Fruit fly (Drosophila melanogaster) whole organism, embryonic: ENCODE results near the gene CG14154.

Experiments
- Aef1 ChIP-seq: fragments of 200-800 bp; sonication (Bioruptor generic); IDR thresholded peaks from 3 replicates; pipeline ENCODE4 v1.3.6; 2022; ENCODE audit warnings: missing biosample characterization, missing genetic modification characterization
- Atf3 ChIP-seq: fragments of 200-800 bp; sonication (Bioruptor generic); optimal IDR thresholded peaks from 3 replicates; lab custom pipeline; 2016; ENCODE audit warnings: missing biosample characterization, missing genetic modification characterization
- Blimp-1 ChIP-seq: fragments of 200-800 bp; sonication (Bioruptor generic); optimal IDR thresholded peaks from 3 replicates; lab custom pipeline; 2018; ENCODE audit warnings: missing biosample characterization, missing genetic modification characterization, mild to moderate bottlenecking, moderate library complexity, missing genetic modification reagents
- CG11696 ChIP-seq: fragments of 200-800 bp; sonication (Bioruptor generic); IDR thresholded peaks from 2 replicates; pipeline ENCODE4 v1.3.6; 2022; ENCODE audit warnings: missing biosample characterization, missing genetic modification characterization
- CG1233 ChIP-seq: fragments of 200-800 bp; sonication (Bioruptor generic); optimal IDR thresholded peaks from 4 replicates; lab custom pipeline; 2018; ENCODE audit warnings: missing biosample characterization, mild to moderate bottlenecking, missing genetic modification characterization
- CG13775 ChIP-seq: fragments of 200-800 bp; sonication (Bioruptor generic); optimal IDR thresholded peaks from 3 replicates; lab custom pipeline; 2017; ENCODE audit warnings: missing biosample characterization, mild to moderate bottlenecking, missing genetic modification characterization
- CG14014 ChIP-seq: fragments of 200-800 bp; sonication (Bioruptor generic); IDR thresholded peaks from 2 replicates; pipeline ENCODE4 v1.3.6; 2022; ENCODE audit warnings: missing biosample characterization, missing genetic modification characterization
- CG14860 ChIP-seq: fragments of 200-800 bp; sonication (Bioruptor generic); IDR thresholded peaks from 3 replicates; pipeline ENCODE4 v1.3.6; 2022; ENCODE audit warnings: missing biosample characterization, missing genetic modification characterization; ENCODE audit not compliant: partially characterized antibody
- CG15011 ChIP-seq: fragments of 200-800 bp; sonication (Bioruptor generic); optimal IDR thresholded peaks from 3 replicates; lab custom pipeline; 2018; ENCODE audit warnings: missing biosample characterization, mild to moderate bottlenecking, missing genetic modification characterization
- CG15269 ChIP-seq: fragments of 200-800 bp; sonication (Bioruptor generic); optimal IDR thresholded peaks from 2 replicates; lab custom pipeline; 2018; ENCODE audit warnings: missing biosample characterization, mild to moderate bottlenecking, missing genetic modification characterization, moderate library complexity
- CG15479 ChIP-seq: fragments of 200-800 bp; sonication (Bioruptor generic); optimal IDR thresholded peaks from 3 replicates; lab custom pipeline; 2019; ENCODE audit warnings: missing biosample characterization, mild to moderate bottlenecking, missing genetic modification characterization, moderate library complexity
- CG17361 ChIP-seq: fragments of 200-800 bp; sonication (Bioruptor generic); IDR thresholded peaks from 3 replicates; pipeline ENCODE4 v1.3.6; 2022; ENCODE audit warnings: missing biosample characterization, missing genetic modification characterization
- CG2116 ChIP-seq: fragments of 200-800 bp; sonication (Bioruptor generic); optimal IDR thresholded peaks from 3 replicates; lab custom pipeline; 2018; ENCODE audit warnings: missing biosample characterization, mild to moderate bottlenecking, missing genetic modification characterization
- CG2120 ChIP-seq: fragments of 200-800 bp; sonication (Bioruptor generic); optimal IDR thresholded peaks from 3 replicates; lab custom pipeline; 2016; ENCODE audit warnings: missing biosample characterization, missing genetic modification characterization
- CG4282 ChIP-seq: fragments of 200-800 bp; sonication (Bioruptor generic); optimal IDR thresholded peaks from 2 replicates; lab custom pipeline; 2016; ENCODE audit warnings: missing biosample characterization, missing genetic modification characterization
- CG4424 ChIP-seq: fragments of 200-800 bp; sonication (Bioruptor generic); optimal IDR thresholded peaks from 3 replicates; lab custom pipeline; 2016; ENCODE audit warnings: missing biosample characterization, missing genetic modification characterization
- CG5180 ChIP-seq: fragments of 200-800 bp; sonication (Bioruptor generic); optimal IDR thresholded peaks from 3 replicates; lab custom pipeline; 2017; ENCODE audit warnings: missing biosample characterization, missing genetic modification characterization, mild to moderate bottlenecking, moderate library complexity, missing genetic modification reagents
- CG7372 ChIP-seq: fragments of 200-800 bp; sonication (Bioruptor generic); IDR thresholded peaks from 2 replicates; pipeline ENCODE4 v1.3.6; 2022; ENCODE audit warnings: missing biosample characterization, missing genetic modification characterization
- CG9932 ChIP-seq: fragments of 200-800 bp; sonication (Bioruptor generic); IDR thresholded peaks from 2 replicates; pipeline ENCODE4 v1.3.6; 2022; ENCODE audit warnings: missing biosample characterization, missing genetic modification characterization
- D19B ChIP-seq: fragments of 200-800 bp; sonication (Bioruptor generic); optimal IDR thresholded peaks from 2 replicates; lab custom pipeline; 2017; ENCODE audit warnings: missing biosample characterization, mild to moderate bottlenecking, missing genetic modification characterization
- ERR ChIP-seq: fragments of 200-800 bp; sonication (Bioruptor generic); optimal IDR thresholded peaks from 2 replicates; lab custom pipeline; 2016; ENCODE audit warnings: missing biosample characterization, missing genetic modification characterization
- Elba2 ChIP-seq: fragments of 200-800 bp; sonication (Bioruptor generic); optimal IDR thresholded peaks from 3 replicates; lab custom pipeline; 2016; ENCODE audit warnings: missing biosample characterization, missing genetic modification characterization
- Gug ChIP-seq: fragments of 200-800 bp; sonication (Bioruptor generic); IDR thresholded peaks from 4 replicates; pipeline ENCODE4 v1.3.6; 2022; ENCODE audit warnings: missing biosample characterization, missing genetic modification characterization
- Hand ChIP-seq: fragments of 200-800 bp; sonication (Bioruptor generic); optimal IDR thresholded peaks from 2 replicates; lab custom pipeline; 2017; ENCODE audit warnings: mild to moderate bottlenecking, missing biosample characterization, missing genetic modification reagents, missing genetic modification characterization
- Hey ChIP-seq: fragments of 200-800 bp; sonication (Bioruptor generic); optimal IDR thresholded peaks from 3 replicates; lab custom pipeline; 2018; ENCODE audit warnings: missing biosample characterization, mild to moderate bottlenecking, missing genetic modification characterization
- HmgZ ChIP-seq: fragments of 200-800 bp; sonication (Bioruptor generic); optimal IDR thresholded peaks from 2 replicates; lab custom pipeline; 2018; ENCODE audit warnings: missing biosample characterization, mild to moderate bottlenecking, missing genetic modification characterization
- Hr78 ChIP-seq, 2 experiments: fragments of 200-800 bp in 1 of 2; fragments of >200 bp in 1 of 2; sonication (Bioruptor generic) in 1 of 2; optimal IDR thresholded peaks; 2 replicates each; lab custom pipeline; 2017 to 2019; ENCODE audit warnings: missing biosample characterization in 2 of 2, missing genetic modification characterization in 2 of 2, mild to moderate bottlenecking in 1 of 2, moderate library complexity in 1 of 2
- Mad ChIP-seq: fragments of 200-800 bp; sonication (Bioruptor generic); optimal IDR thresholded peaks from 2 replicates; lab custom pipeline; 2016; ENCODE audit warnings: missing biosample characterization, missing genetic modification characterization
- NC2α ChIP-seq: fragments of 200-800 bp; sonication (Bioruptor generic); optimal IDR thresholded peaks from 2 replicates; lab custom pipeline; 2016; ENCODE audit warnings: missing biosample characterization, missing genetic modification characterization
- Nf-YC ChIP-seq: fragments of 200-800 bp; optimal IDR thresholded peaks from 3 replicates; lab custom pipeline; 2019; ENCODE audit warnings: missing biosample characterization, mild to moderate bottlenecking, missing genetic modification characterization, moderate library complexity
- Opbp ChIP-seq: fragments of 200-800 bp; sonication (Bioruptor generic); IDR thresholded peaks from 3 replicates; pipeline ENCODE4 v1.3.6; 2022; ENCODE audit warnings: missing biosample characterization, missing genetic modification characterization; ENCODE audit not compliant: partially characterized antibody
- Rfx ChIP-seq: fragments of 200-800 bp; sonication (Bioruptor generic); IDR thresholded peaks from 2 replicates; pipeline ENCODE4 v1.3.6; 2022; ENCODE audit warnings: missing biosample characterization, missing genetic modification characterization
- Scr ChIP-seq: fragments of 200-800 bp; sonication (Bioruptor generic); IDR thresholded peaks from 2 replicates; pipeline ENCODE4 v1.3.6; 2022; ENCODE audit warnings: missing biosample characterization, missing genetic modification characterization; ENCODE audit not compliant: partially characterized antibody
- Spps ChIP-seq: fragments of 200-800 bp; sonication (Bioruptor generic); optimal IDR thresholded peaks from 2 replicates; lab custom pipeline; 2018; ENCODE audit warnings: missing biosample characterization, mild to moderate bottlenecking, missing genetic modification characterization
- Trl ChIP-seq, 3 experiments: fragments of >200 bp in 2 of 3; fragments of 200-800 bp in 1 of 3; sonication (Bioruptor generic) in 1 of 3; optimal IDR thresholded peaks; 2 replicates in 1 of 3; 3 replicates in 2 of 3; lab custom pipeline; 2016 to 2017; ENCODE audit warnings: missing biosample characterization in 1 of 3, missing genetic modification characterization in 1 of 3
- ash1 ChIP-seq: fragments of 200-800 bp; sonication (Bioruptor generic); optimal IDR thresholded peaks from 2 replicates; lab custom pipeline; 2018; ENCODE audit warnings: missing biosample characterization, mild to moderate bottlenecking, missing genetic modification characterization
- bbx ChIP-seq: fragments of 200-800 bp; sonication (Bioruptor generic); IDR thresholded peaks from 2 replicates; pipeline ENCODE4 v1.3.6; 2022; ENCODE audit warnings: missing biosample characterization, missing genetic modification characterization; ENCODE audit not compliant: partially characterized antibody
- dpn ChIP-seq, 2 experiments: fragments of 200-800 bp; sonication (Bioruptor generic); optimal IDR thresholded peaks; 3 replicates each; lab custom pipeline; 2016; ENCODE audit warnings: missing biosample characterization in 2 of 2, missing genetic modification characterization in 2 of 2
- esg ChIP-seq: fragments of 200-800 bp; sonication (Bioruptor generic); conservative IDR thresholded peaks from 2 replicates; pipeline ENCODE4 v1.3.6; 2022; ENCODE audit warnings: missing biosample characterization, missing genetic modification characterization
- fd102C ChIP-seq: fragments of 200-800 bp; sonication (Bioruptor generic); optimal IDR thresholded peaks from 2 replicates; lab custom pipeline; 2018; ENCODE audit warnings: missing biosample characterization, mild to moderate bottlenecking, missing genetic modification characterization, moderate library complexity
- gt ChIP-seq: fragments of 200-800 bp; sonication (Bioruptor generic); IDR thresholded peaks from 2 replicates; pipeline ENCODE4 v1.3.6; 2022; ENCODE audit warnings: missing biosample characterization, missing genetic modification characterization
- hb ChIP-seq: fragments of 200-800 bp; sonication (Bioruptor generic); IDR thresholded peaks from 3 replicates; pipeline ENCODE4 v1.3.6; 2022; ENCODE audit warnings: missing biosample characterization, missing genetic modification characterization; ENCODE audit not compliant: partially characterized antibody
- kah ChIP-seq: fragments of 200-800 bp; sonication (Bioruptor generic); optimal IDR thresholded peaks from 2 replicates; lab custom pipeline; 2018; ENCODE audit warnings: missing biosample characterization, mild to moderate bottlenecking, missing genetic modification characterization
- pzg ChIP-seq: fragments of 200-800 bp; sonication (Bioruptor generic); optimal IDR thresholded peaks from 3 replicates; lab custom pipeline; 2018; ENCODE audit warnings: missing biosample characterization, mild to moderate bottlenecking, missing genetic modification characterization, moderate library complexity
- sug ChIP-seq: fragments of 200-800 bp; optimal IDR thresholded peaks from 2 replicates; lab custom pipeline; 2019; ENCODE audit warnings: missing biosample characterization, mild to moderate bottlenecking, missing genetic modification characterization, moderate library complexity
- ttk ChIP-seq: fragments of 200-800 bp; sonication (Bioruptor generic); IDR thresholded peaks from 2 replicates; pipeline ENCODE4 v2.1.2; 2022; ENCODE audit warnings: missing biosample characterization, missing genetic modification characterization
- tup ChIP-seq: fragments of 200-800 bp; sonication (Bioruptor generic); optimal IDR thresholded peaks from 2 replicates; lab custom pipeline; 2016; ENCODE audit warnings: missing biosample characterization, mild to moderate bottlenecking, missing genetic modification characterization, moderate library complexity
- zen2 ChIP-seq: fragments of 200-800 bp; sonication (Bioruptor generic); IDR thresholded peaks from 3 replicates; pipeline ENCODE4 v1.3.6; 2022; ENCODE audit warnings: missing biosample characterization, missing genetic modification characterization; ENCODE audit not compliant: partially characterized antibody

The CG14154 gene

DNA sequence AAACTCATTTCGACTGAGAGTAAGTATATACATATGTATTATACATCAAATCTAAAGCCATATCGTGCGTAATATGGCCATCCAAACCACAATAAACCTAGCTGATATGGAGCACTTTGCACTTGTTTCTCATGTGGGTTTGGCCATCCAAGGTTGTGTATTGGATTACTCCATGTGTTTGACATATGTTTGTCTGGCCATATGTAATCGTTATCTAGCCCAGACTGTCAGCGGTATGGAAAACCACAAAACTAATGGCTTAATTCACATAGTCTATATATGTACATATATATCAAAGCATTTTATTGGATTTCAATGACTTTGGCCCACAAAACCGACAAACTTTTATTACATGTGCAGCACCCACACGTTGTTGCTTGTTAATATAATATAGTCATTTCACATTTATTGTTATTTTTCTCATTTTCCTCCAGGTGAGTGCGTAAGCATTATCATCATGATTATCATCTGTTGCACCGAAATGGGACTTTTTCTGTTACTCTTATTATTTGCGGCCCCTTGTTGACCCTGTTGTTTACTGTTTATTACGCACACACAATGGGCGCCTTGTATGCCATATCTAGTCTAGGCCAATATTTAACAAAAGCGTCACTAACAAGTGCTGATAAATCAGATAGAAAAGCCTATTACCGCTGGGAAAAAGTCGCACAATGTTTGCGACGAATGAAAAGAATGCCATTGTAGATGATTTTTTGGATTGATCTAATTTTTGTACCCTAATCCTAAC, 14.9 kb downstream of the CG14154 start (continued):
- TF ChIP-seq kah (GFP tag; lab: Kevin White, UChicago) (peak; percentile 4), Hand (GFP tag; lab: Kevin White, UChicago) (no peak), ERR (GFP tag; lab: Kevin White, UChicago) (peak; percentile 29), Atf3 (GFP tag; lab: Kevin White, UChicago) (peak; percentile 48), CG14860 (GFP tag; lab: Robert Waterston, UW) (no peak), Rfx (GFP tag; lab: Robert Waterston, UW) (peak; percentile 19; the same call in 1 of the 2 replicates), CG15479 (no peak), CG2116 (GFP tag; lab: Kevin White, UChicago) (peak; percentile 60), CG4424 (GFP tag; lab: Kevin White, UChicago) (peak; percentile 60), CG1233 (GFP tag; lab: Kevin White, UChicago) (peak; percentile 83), CG13775 (GFP tag; lab: Kevin White, UChicago) (peak; percentile 13), esg (no peak), Nf-YC (peak; percentile 7), Elba2 (no peak), CG4282 (no peak), Opbp (GFP tag; lab: Robert Waterston, UW) (no peak), zen2 (GFP tag; lab: Robert Waterston, UW) (no peak), Gug (GFP tag; lab: Robert Waterston, UW) (no peak), CG2120 (GFP tag; lab: Kevin White, UChicago) (peak; percentile 58), CG5180 (GFP tag; lab: Kevin White, UChicago) (peak; percentile 58), CG17361 (peak; percentile 37; the same call in 1 of the 3 replicates), CG15269 (peak; percentile 68), CG15011 (GFP tag; lab: Kevin White, UChicago) (peak; percentile 75), ttk (no peak), dpn (GFP tag; optimal IDR thresholded peaks at IDR 0.05; lab: Kevin White, UChicago) (peak; percentile 32 to 62), tup (GFP tag; lab: Kevin White, UChicago) (peak; percentile 61), Mad (GFP tag; lab: Kevin White, UChicago) (peak; percentile 32), Blimp-1 (peak; percentile 73), ash1 (peak; percentile 38), D19B (GFP tag; lab: Kevin White, UChicago) (peak; percentile 35), NC2α (GFP tag; lab: Kevin White, UChicago) (peak; percentile 63), CG11696 (GFP tag; lab: Robert Waterston, UW) (peak; percentile 39; the same call in 1 of the 2 replicates), Scr (no peak), bbx (GFP tag; lab: Robert Waterston, UW) (no peak), fd102C (GFP tag; lab: Kevin White, UChicago) (no peak), hb (no peak), Hr78 (GFP tag; optimal IDR thresholded peaks at IDR 0.05; lab: Kevin White, UChicago) (peak in 1 of 2 experiments; percentile 34), gt (GFP tag; lab: Robert Waterston, UW) (no peak), Aef1 (GFP tag; lab: Robert Waterston, UW) (no peak), CG14014 (GFP tag; lab: Robert Waterston, UW) (peak; percentile 78; the same call in 1 of the 2 replicates), Hey (tag; lab: Kevin White, UChicago) (peak; percentile 60), CG9932 (GFP tag; lab: Robert Waterston, UW) (no peak), pzg (GFP tag; lab: Kevin White, UChicago) (no peak), Trl (optimal IDR thresholded peaks at IDR 0.05; lab: Kevin White, UChicago) (no peak), Trl (GFP tag; optimal IDR thresholded peaks at IDR 0.05; lab: Kevin White, UChicago) (peak; percentile 77), sug (tag; lab: Kevin White, UChicago) (peak; percentile 36), HmgZ (peak; percentile 62), Spps (peak; percentile 24), CG7372 (GFP tag; lab: Robert Waterston, UW) (no peak)
